Fruit fly (Drosophila melanogaster) whole organism, prepupa: ENCODE results near the gene mesh.

Experiments
- CG10669 ChIP-seq: fragments of 200-800 bp; sonication (Bioruptor generic); optimal IDR thresholded peaks from 3 replicates; lab custom pipeline; 2018; ENCODE audit warnings: missing biosample characterization, mild to moderate bottlenecking, missing genetic modification characterization, moderate library complexity
- CG11294 ChIP-seq: fragments of 200-800 bp; sonication (Bioruptor generic); IDR thresholded peaks from 2 replicates; pipeline ENCODE4 v1.3.6; 2022; ENCODE audit warnings: missing biosample characterization, missing genetic modification characterization
- CG11762 ChIP-seq: fragments of 200-800 bp; sonication (Bioruptor generic); optimal IDR thresholded peaks from 3 replicates; lab custom pipeline; 2016; ENCODE audit warnings: missing biosample characterization, missing genetic modification characterization; ENCODE audit not compliant: insufficient read depth
- CG11902 ChIP-seq: fragments of 200-800 bp; sonication (Bioruptor generic); optimal IDR thresholded peaks from 3 replicates; lab custom pipeline; 2016; ENCODE audit warnings: missing biosample characterization, missing genetic modification characterization
- CG1621 ChIP-seq: fragments of 200-800 bp; sonication (Bioruptor generic); optimal IDR thresholded peaks from 3 replicates; lab custom pipeline; 2018; ENCODE audit warnings: missing biosample characterization, mild to moderate bottlenecking, missing genetic modification characterization
- CG16779 ChIP-seq: fragments of 200-800 bp; sonication (Bioruptor generic); optimal IDR thresholded peaks from 3 replicates; lab custom pipeline; 2017; ENCODE audit warnings: missing biosample characterization, mild to moderate bottlenecking, missing genetic modification characterization
- CG3032 ChIP-seq: fragments of 200-800 bp; optimal IDR thresholded peaks from 2 replicates; lab custom pipeline; 2019; ENCODE audit warnings: missing biosample characterization, mild to moderate bottlenecking, missing genetic modification characterization, moderate library complexity
- CG31627 ChIP-seq: fragments of 200-800 bp; sonication (Bioruptor generic); optimal IDR thresholded peaks from 3 replicates; lab custom pipeline; 2016; ENCODE audit warnings: missing biosample characterization, missing genetic modification characterization
- CG34406 ChIP-seq: fragments of 200-800 bp; sonication (Bioruptor generic); optimal IDR thresholded peaks from 3 replicates; lab custom pipeline; 2016; ENCODE audit warnings: missing biosample characterization, missing genetic modification characterization
- CG3919 ChIP-seq: fragments of 200-800 bp; sonication (Bioruptor generic); optimal IDR thresholded peaks from 3 replicates; lab custom pipeline; 2016; ENCODE audit warnings: missing biosample characterization, missing genetic modification characterization
- CG6163 ChIP-seq: fragments of 200-800 bp; sonication (Bioruptor generic); IDR thresholded peaks from 3 replicates; pipeline ENCODE4 v1.3.6; 2022; ENCODE audit warnings: missing biosample characterization, missing genetic modification characterization
- CG6276 ChIP-seq: fragments of 200-800 bp; sonication (Bioruptor generic); optimal IDR thresholded peaks from 2 replicates; lab custom pipeline; 2017; ENCODE audit warnings: missing biosample characterization, mild to moderate bottlenecking, missing genetic modification characterization
- CG6792 ChIP-seq: fragments of 200-800 bp; sonication (Bioruptor generic); optimal IDR thresholded peaks from 3 replicates; lab custom pipeline; 2016; ENCODE audit warnings: missing biosample characterization, missing genetic modification characterization
- CG6808 ChIP-seq: fragments of 200-800 bp; sonication (Bioruptor generic); optimal IDR thresholded peaks from 3 replicates; lab custom pipeline; 2017; ENCODE audit warnings: missing biosample characterization, missing genetic modification characterization, mild to moderate bottlenecking, moderate library complexity, missing genetic modification reagents
- CG6854 ChIP-seq: fragments of 200-800 bp; sonication (Bioruptor generic); optimal IDR thresholded peaks from 2 replicates; lab custom pipeline; 2017; ENCODE audit warnings: missing biosample characterization, mild to moderate bottlenecking, missing genetic modification characterization
- CG7368 ChIP-seq: fragments of 200-800 bp; sonication (Bioruptor generic); optimal IDR thresholded peaks from 3 replicates; lab custom pipeline; 2016; ENCODE audit warnings: missing biosample characterization, missing genetic modification characterization
- CG8119 ChIP-seq: fragments of 200-800 bp; sonication (Bioruptor generic); IDR thresholded peaks from 3 replicates; pipeline ENCODE4 v1.3.6; 2022; ENCODE audit warnings: missing biosample characterization, missing genetic modification characterization
- CG8319 ChIP-seq: fragments of 200-800 bp; sonication (Bioruptor generic); optimal IDR thresholded peaks from 3 replicates; lab custom pipeline; 2016; ENCODE audit warnings: missing biosample characterization, missing genetic modification characterization
- CG8632 ChIP-seq: fragments of 200-800 bp; sonication (Bioruptor generic); optimal IDR thresholded peaks from 3 replicates; lab custom pipeline; 2016; ENCODE audit warnings: missing biosample characterization, missing genetic modification characterization
- CG9139 ChIP-seq: fragments of 200-800 bp; sonication (Bioruptor generic); optimal IDR thresholded peaks from 3 replicates; lab custom pipeline; 2017; ENCODE audit warnings: missing biosample characterization, mild to moderate bottlenecking, missing genetic modification characterization
- Eip75B ChIP-seq: fragments of 200-800 bp; sonication (Bioruptor generic); optimal IDR thresholded peaks from 3 replicates; lab custom pipeline; 2016; ENCODE audit warnings: missing biosample characterization, missing genetic modification characterization
- Eip78C ChIP-seq: fragments of 200-800 bp; sonication (Bioruptor generic); peaks from one replicate; lab custom pipeline; 2016; ENCODE audit warnings: missing biosample characterization, missing genetic modification characterization
- Eip93F ChIP-seq: fragments of 200-800 bp; sonication (Bioruptor generic); optimal IDR thresholded peaks from 2 replicates; lab custom pipeline; 2016; ENCODE audit warnings: missing biosample characterization, mild to moderate bottlenecking, missing genetic modification characterization
- Ets21C ChIP-seq: fragments of 200-800 bp; sonication (Bioruptor generic); optimal IDR thresholded peaks from 3 replicates; lab custom pipeline; 2016; ENCODE audit warnings: missing biosample characterization, missing genetic modification characterization
- Ets96B ChIP-seq: fragments of 200-800 bp; optimal IDR thresholded peaks from 2 replicates; lab custom pipeline; 2019; ENCODE audit warnings: missing biosample characterization, mild to moderate bottlenecking, missing genetic modification characterization, moderate library complexity
- Gug ChIP-seq: fragments of 200-800 bp; sonication (Bioruptor generic); IDR thresholded peaks from 2 replicates; pipeline ENCODE4 v1.3.6; 2022; ENCODE audit warnings: missing biosample characterization, missing genetic modification characterization
- Hr38 ChIP-seq: sonication (Bioruptor generic); optimal IDR thresholded peaks from 2 replicates; lab custom pipeline; 2016; ENCODE audit warnings: missing biosample characterization, missing genetic modification characterization
- Hr39 ChIP-seq: fragments of 200-800 bp; sonication (Bioruptor generic); optimal IDR thresholded peaks from 2 replicates; lab custom pipeline; 2016; ENCODE audit warnings: missing biosample characterization, missing genetic modification characterization
- Hr4 ChIP-seq: fragments of 200-800 bp; sonication (Bioruptor generic); optimal IDR thresholded peaks from 3 replicates; lab custom pipeline; 2016; ENCODE audit warnings: missing biosample characterization, missing genetic modification characterization
- Lpt ChIP-seq: fragments of 200-800 bp; sonication (Bioruptor generic); optimal IDR thresholded peaks from 3 replicates; lab custom pipeline; 2016; ENCODE audit warnings: missing biosample characterization, missing genetic modification characterization
- Met ChIP-seq: fragments of 200-800 bp; sonication (Bioruptor generic); optimal IDR thresholded peaks from 3 replicates; lab custom pipeline; 2016; ENCODE audit warnings: missing biosample characterization, missing genetic modification characterization
- OdsH ChIP-seq: fragments of 200-800 bp; sonication (Bioruptor generic); optimal IDR thresholded peaks from 3 replicates; lab custom pipeline; 2016; ENCODE audit warnings: missing biosample characterization, missing genetic modification characterization
- Smox ChIP-seq: fragments of 200-800 bp; sonication (Bioruptor generic); optimal IDR thresholded peaks from 3 replicates; lab custom pipeline; 2016; ENCODE audit warnings: missing biosample characterization, missing genetic modification characterization
- Sox102F ChIP-seq: fragments of 200-800 bp; sonication (Bioruptor generic); optimal IDR thresholded peaks from 2 replicates; lab custom pipeline; 2016; ENCODE audit warnings: missing biosample characterization, mild to moderate bottlenecking, missing genetic modification characterization
- Sox14 ChIP-seq: fragments of 200-800 bp; sonication (Bioruptor generic); optimal IDR thresholded peaks from 3 replicates; lab custom pipeline; 2016; ENCODE audit warnings: missing biosample characterization, missing genetic modification characterization
- Sox15 ChIP-seq: fragments of 200-800 bp; sonication (Bioruptor generic); optimal IDR thresholded peaks from 3 replicates; lab custom pipeline; 2016; ENCODE audit warnings: missing biosample characterization, missing genetic modification characterization
- achi ChIP-seq: fragments of 200-800 bp; sonication (Bioruptor generic); optimal IDR thresholded peaks from 3 replicates; lab custom pipeline; 2016; ENCODE audit warnings: missing biosample characterization, missing genetic modification characterization
- acj6 ChIP-seq: fragments of 200-800 bp; sonication (Bioruptor generic); optimal IDR thresholded peaks from 3 replicates; lab custom pipeline; 2016; ENCODE audit warnings: missing biosample characterization, missing genetic modification characterization
- cyc ChIP-seq: fragments of 200-800 bp; sonication (Bioruptor generic); optimal IDR thresholded peaks from 3 replicates; lab custom pipeline; 2016; ENCODE audit warnings: missing biosample characterization, missing genetic modification characterization
- dac ChIP-seq: fragments of 200-800 bp; sonication (Bioruptor generic); optimal IDR thresholded peaks from 2 replicates; lab custom pipeline; 2017; ENCODE audit warnings: missing biosample characterization, mild to moderate bottlenecking, missing genetic modification characterization
- dsx ChIP-seq: fragments of 200-800 bp; optimal IDR thresholded peaks from 3 replicates; lab custom pipeline; 2019; ENCODE audit warnings: missing biosample characterization, mild to moderate bottlenecking, missing genetic modification characterization, moderate library complexity; ENCODE audit not compliant: poor library complexity, severe bottlenecking
- esn ChIP-seq: fragments of 200-800 bp; sonication (Bioruptor generic); optimal IDR thresholded peaks from 2 replicates; lab custom pipeline; 2016; ENCODE audit warnings: missing biosample characterization, mild to moderate bottlenecking, missing genetic modification characterization, moderate library complexity
- fd85E ChIP-seq: fragments of 200-800 bp; sonication (Bioruptor generic); optimal IDR thresholded peaks from 3 replicates; lab custom pipeline; 2016; ENCODE audit warnings: missing biosample characterization, missing genetic modification characterization
- fkh ChIP-seq: fragments of 200-800 bp; sonication (Bioruptor generic); optimal IDR thresholded peaks from 3 replicates; lab custom pipeline; 2017; ENCODE audit warnings: missing biosample characterization, mild to moderate bottlenecking, missing genetic modification characterization, moderate library complexity
- lz ChIP-seq: fragments of 200-800 bp; sonication (Bioruptor generic); optimal IDR thresholded peaks from 3 replicates; lab custom pipeline; 2016; ENCODE audit warnings: missing biosample characterization, missing genetic modification characterization
- net ChIP-seq: fragments of 200-800 bp; sonication (Bioruptor generic); optimal IDR thresholded peaks from 3 replicates; lab custom pipeline; 2016; ENCODE audit warnings: missing biosample characterization, missing genetic modification characterization
- pdm3 ChIP-seq: fragments of 200-800 bp; sonication (Bioruptor generic); optimal IDR thresholded peaks from 3 replicates; lab custom pipeline; 2016; ENCODE audit warnings: missing biosample characterization, missing genetic modification characterization
- spab ChIP-seq: fragments of 200-800 bp; sonication (Bioruptor generic); optimal IDR thresholded peaks from 2 replicates; lab custom pipeline; 2017; ENCODE audit warnings: missing biosample characterization, mild to moderate bottlenecking, missing genetic modification characterization, missing genetic modification reagents
- ss ChIP-seq, 2 experiments: fragments of 200-800 bp; sonication (Bioruptor generic); optimal IDR thresholded peaks; 2 replicates in 1 of 2; 3 replicates in 1 of 2; lab custom pipeline; 2017 to 2018; ENCODE audit warnings: mild to moderate bottlenecking in 2 of 2, missing biosample characterization in 2 of 2, missing genetic modification characterization in 2 of 2, moderate library complexity in 1 of 2
- svp ChIP-seq: fragments of 200-800 bp; sonication (Bioruptor generic); peaks from one replicate; lab custom pipeline; 2016; ENCODE audit warnings: missing biosample characterization, missing genetic modification characterization
- topi ChIP-seq: fragments of 200-800 bp; sonication (Bioruptor generic); optimal IDR thresholded peaks from 3 replicates; lab custom pipeline; 2016; ENCODE audit warnings: missing biosample characterization, missing genetic modification characterization
- vri ChIP-seq: fragments of 200-800 bp; sonication (Bioruptor generic); optimal IDR thresholded peaks from 3 replicates; lab custom pipeline; 2016; ENCODE audit warnings: missing biosample characterization, mild to moderate bottlenecking, missing genetic modification characterization

mesh gene

DNA sequence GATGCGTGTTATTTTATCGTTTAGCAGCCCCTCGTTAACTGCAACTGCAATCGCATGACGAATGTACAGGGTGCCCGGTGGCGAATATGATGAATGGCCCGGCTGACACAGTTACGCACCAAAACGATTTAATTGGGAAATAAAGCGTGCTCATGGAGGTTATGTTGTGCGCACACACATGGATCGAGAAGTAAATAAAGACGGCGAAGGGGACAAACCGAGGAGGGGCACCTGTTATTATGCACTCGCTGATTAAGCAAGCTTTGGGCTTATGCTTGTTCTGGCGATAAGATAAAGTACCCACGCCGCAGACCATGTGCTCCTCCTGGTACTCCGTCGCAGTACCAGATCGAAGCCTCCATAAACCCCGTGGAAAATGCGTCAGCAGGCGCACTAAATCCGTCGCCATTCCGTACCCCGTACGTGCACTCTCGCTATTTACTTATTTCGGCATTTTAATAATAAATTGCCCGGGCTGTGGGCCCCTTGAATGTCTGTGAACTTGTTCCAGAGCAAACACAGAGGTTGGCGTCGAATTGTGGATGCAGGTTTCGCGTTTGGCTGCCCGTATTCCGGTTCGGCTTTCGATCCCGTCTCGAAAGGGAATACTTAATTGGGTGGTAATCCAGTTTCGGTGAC lies 29.6 kb upstream of the mesh start:
- TF ChIP-seq spab (GFP tag; lab: Kevin White, UChicago) (no peak), CG3919 (no peak), CG31627 (GFP tag; lab: Kevin White, UChicago) (peak; percentile 73), Hr38 (GFP tag; lab: Kevin White, UChicago) (no peak), dac (GFP tag; lab: Kevin White, UChicago) (no peak), esn (peak; percentile 83), CG8119 (GFP tag; lab: Robert Waterston, UW) (peak; percentile 67; the same call in 2 of the 3 replicates), Lpt (GFP tag; lab: Kevin White, UChicago) (peak; percentile 40), CG9139 (GFP tag; lab: Kevin White, UChicago) (no peak), fkh (GFP tag; lab: Kevin White, UChicago) (no peak), CG11902 (GFP tag; lab: Kevin White, UChicago) (peak; percentile 28), Met (peak; percentile 85), Eip75B (GFP tag; lab: Kevin White, UChicago) (peak; percentile 80), dsx (GFP tag; lab: Kevin White, UChicago) (no peak), Smox (peak; percentile 77), Eip93F (GFP tag; lab: Kevin White, UChicago) (peak; percentile 68), vri (GFP tag; lab: Kevin White, UChicago) (peak; percentile 94), CG6276 (GFP tag; lab: Kevin White, UChicago) (no peak), CG1621 (tag; lab: Kevin White, UChicago) (no peak), CG11762 (GFP tag; lab: Kevin White, UChicago) (peak; percentile 44), acj6 (peak; percentile 55), CG34406 (peak; percentile 84), topi (GFP tag; lab: Kevin White, UChicago) (peak; percentile 72), CG6163 (GFP tag; lab: Robert Waterston, UW) (peak; percentile 69; the same call in 2 of the 3 replicates), OdsH (GFP tag; lab: Kevin White, UChicago) (no peak), Sox15 (peak; percentile 50), Gug (0 out of 2 replicates have a peak, but pooled peaks have one; percentile 25), CG10669 (GFP tag; lab: Kevin White, UChicago) (no peak), net (GFP tag; lab: Kevin White, UChicago) (no peak), fd85E (GFP tag; lab: Kevin White, UChicago) (peak; percentile 7), Ets96B (tag; lab: Kevin White, UChicago) (no peak), CG3032 (tag; lab: Kevin White, UChicago) (no peak), svp (peak; percentile 91), achi (GFP tag; lab: Kevin White, UChicago) (no peak), pdm3 (GFP tag; lab: Kevin White, UChicago) (no peak), CG6792 (GFP tag; lab: Kevin White, UChicago) (peak; percentile 81), CG11294 (GFP tag; lab: Robert Waterston, UW) (no peak; the same call in 1 of the 2 replicates), CG7368 (GFP tag; lab: Kevin White, UChicago) (peak; percentile 60), ss (GFP tag; optimal IDR thresholded peaks at IDR 0.05; lab: Kevin White, UChicago) (no peak), CG8632 (GFP tag; lab: Kevin White, UChicago) (peak; percentile 67), Hr39 (GFP tag; lab: Kevin White, UChicago) (peak; percentile 68), Sox14 (GFP tag; lab: Kevin White, UChicago) (no peak), Ets21C (GFP tag; lab: Kevin White, UChicago) (peak; percentile 58), cyc (GFP tag; lab: Kevin White, UChicago) (peak; percentile 59), CG8319 (GFP tag; lab: Kevin White, UChicago) (peak; percentile 52), CG6808 (GFP tag; lab: Kevin White, UChicago) (no peak), CG6854 (peak; percentile 39), lz (peak; percentile 80), Eip78C (GFP tag; lab: Kevin White, UChicago) (peak; percentile 89), Sox102F (peak; percentile 86), CG16779 (tag; lab: Kevin White, UChicago) (no peak), Hr4 (peak; percentile 45)
